Worm (Caenorhabditis elegans) whole organism, L1 larva: ENCODE measurements around the gene F09E10.1.

ENCODE experiments used
- aly-2 ChIP-seq: fragments of 150-350 bp; optimal IDR thresholded peaks from 2 replicates; lab custom pipeline; 2014; ENCODE audit warnings: missing biosample characterization, missing genetic modification characterization
- elt-3 ChIP-seq, 6 experiments: fragments of 150-350 bp in 1 of 6; sonication (generic microtip); optimal IDR thresholded peaks; 2 replicates each; lab custom pipeline; 2017 to 2018; ENCODE audit warnings: missing biosample characterization in 6 of 6, missing genetic modification characterization in 6 of 6, inconsistent platforms in 1 of 6
- lin-15B ChIP-seq: fragments of 150-350 bp; sonication (generic microtip); optimal IDR thresholded peaks from 3 replicates; lab custom pipeline; 2014; ENCODE audit warnings: missing biosample characterization, missing genetic modification characterization
- nhr-11 ChIP-seq: fragments of 150-350 bp; optimal IDR thresholded peaks from 2 replicates; lab custom pipeline; 2014; ENCODE audit warnings: missing biosample characterization, missing genetic modification characterization
- nhr-237 ChIP-seq: fragments of 150-350 bp; optimal IDR thresholded peaks from 2 replicates; lab custom pipeline; 2014; ENCODE audit warnings: missing biosample characterization, missing genetic modification characterization
- snpc-4 ChIP-seq: fragments of 150-350 bp; optimal IDR thresholded peaks from 2 replicates; lab custom pipeline; 2014; ENCODE audit warnings: missing biosample characterization, missing genetic modification characterization
- tbx-2 ChIP-seq: sonication (generic microtip); optimal IDR thresholded peaks from 2 replicates; lab custom pipeline; 2016; ENCODE audit warnings: missing genetic modification characterization, missing compliant biosample characterization

- no peak for TF ChIP-seq tbx-2 (tag; lab: Kevin White, UChicago)
- no peak for TF ChIP-seq nhr-237 (tag; lab: Kevin White, UChicago)
- no peak for TF ChIP-seq snpc-4 (tag; lab: Kevin White, UChicago)
- TF ChIP-seq nhr-11 (tag; lab: Kevin White, UChicago) = no peak
- TF ChIP-seq aly-2 (tag; lab: Kevin White, UChicago) = no peak
- TF ChIP-seq elt-3 (tag; optimal IDR thresholded peaks at IDR 0.05; lab: Kevin White, UChicago) = no peak
- no peak for TF ChIP-seq lin-15B (tag; lab: Kevin White, UChicago)
Measured at ce11 chrX:1459756-1460155, 42.8 kb upstream of the F09E10.1 start.
